Fruit fly (Drosophila melanogaster) whole organism, wandering third instar larva: ENCODE results near the gene nudC.

Source experiments
- Abd-B ChIP-seq: fragments of >200 bp; optimal IDR thresholded peaks from 2 replicates; lab custom pipeline; 2017; ENCODE audit warnings: missing biosample characterization, missing genetic modification characterization
- Dfd ChIP-seq: fragments of >200 bp; optimal IDR thresholded peaks from 2 replicates; lab custom pipeline; 2017; ENCODE audit warnings: missing biosample characterization, missing genetic modification characterization
- GATAd ChIP-seq: sonication (Bioruptor generic); optimal IDR thresholded peaks from 2 replicates; lab custom pipeline; 2016; ENCODE audit warnings: missing biosample characterization, missing genetic modification characterization
- Jra ChIP-seq: sonication (Bioruptor generic); optimal IDR thresholded peaks from 2 replicates; lab custom pipeline; 2016; ENCODE audit warnings: missing biosample characterization, missing genetic modification characterization
- Mio ChIP-seq: sonication (Bioruptor generic); optimal IDR thresholded peaks from 2 replicates; lab custom pipeline; 2016; ENCODE audit warnings: missing biosample characterization, missing genetic modification characterization
- OdsH ChIP-seq: fragments of 200-800 bp; sonication (Bioruptor generic); optimal IDR thresholded peaks from 2 replicates; lab custom pipeline; 2016; ENCODE audit warnings: missing biosample characterization, mild to moderate bottlenecking, missing genetic modification characterization
- dl ChIP-seq, 2 experiments: fragments of 175-275, 200-275 bp in 1 of 2; fragments of 200-275 bp in 1 of 2; sonication (Bioruptor generic); optimal IDR thresholded peaks; lab custom pipeline; 2018; ENCODE audit warnings: mild to moderate bottlenecking in 2 of 2, missing biosample characterization in 2 of 2, missing genetic modification characterization in 2 of 2, moderate library complexity in 2 of 2; ENCODE audit not compliant: partially characterized antibody in 2 of 2, insufficient read depth in 1 of 2
- foxo ChIP-seq, 2 experiments: fragments of 200-800 bp; sonication (Bioruptor generic); optimal IDR thresholded peaks; 2 replicates in 1 of 2; 3 replicates in 1 of 2; lab custom pipeline; 2016 to 2017; ENCODE audit warnings: missing biosample characterization in 2 of 2, missing genetic modification characterization in 2 of 2
- fru ChIP-seq: fragments of 200-800 bp; sonication (Bioruptor generic); optimal IDR thresholded peaks from 3 replicates; lab custom pipeline; 2016; ENCODE audit warnings: missing biosample characterization, mild to moderate bottlenecking, missing genetic modification characterization
- h ChIP-seq: fragments of 200-800 bp; sonication (Bioruptor generic); optimal IDR thresholded peaks from 3 replicates; lab custom pipeline; 2016; ENCODE audit warnings: missing biosample characterization, mild to moderate bottlenecking, missing genetic modification characterization
- pan ChIP-seq: fragments of >200 bp; optimal IDR thresholded peaks from 2 replicates; lab custom pipeline; 2017
- psq ChIP-seq: fragments of 200-800 bp; sonication (Bioruptor generic); optimal IDR thresholded peaks from 3 replicates; lab custom pipeline; 2017; ENCODE audit warnings: missing biosample characterization, mild to moderate bottlenecking, missing genetic modification characterization, moderate library complexity
- tai ChIP-seq: sonication (Bioruptor generic); optimal IDR thresholded peaks from 2 replicates; lab custom pipeline; 2016; ENCODE audit warnings: missing biosample characterization, missing genetic modification characterization
- usp ChIP-seq: fragments of >200 bp; optimal IDR thresholded peaks from 2 replicates; lab custom pipeline; 2017; ENCODE audit warnings: missing biosample characterization, missing genetic modification characterization

dm6 chr3L:16825195-16825594 is 20.4 kb downstream of the nudC start:
- TF ChIP-seq fru (GFP tag; lab: Kevin White, UChicago) (no peak), Mio (GFP tag; lab: Kevin White, UChicago) (no peak), pan (no peak), OdsH (GFP tag; lab: Kevin White, UChicago) (no peak), psq (GFP tag; lab: Kevin White, UChicago) (no peak), usp (GFP tag; lab: Kevin White, UChicago) (no peak), dl (GFP tag; optimal IDR thresholded peaks at IDR 0.05; lab: Kevin White, UChicago; ENCODE audit: insufficient read depth in 1 of 2, partially characterized antibody in 2 of 2) (no peak), h (GFP tag; lab: Kevin White, UChicago) (no peak), tai (GFP tag; lab: Kevin White, UChicago) (no peak), Abd-B (GFP tag; lab: Kevin White, UChicago) (no peak), foxo (GFP tag; optimal IDR thresholded peaks at IDR 0.05; lab: Kevin White, UChicago) (no peak), Jra (GFP tag; lab: Kevin White, UChicago) (no peak), GATAd (GFP tag; lab: Kevin White, UChicago) (no peak), Dfd (GFP tag; lab: Kevin White, UChicago) (no peak)
